Worm (Caenorhabditis elegans) whole organism, L1 larva: Measurements from ENCODE around the gene F31E8.4.

Experiments used
- C04F5.9 ChIP-seq: sonication (generic microtip); optimal IDR thresholded peaks from 2 replicates; lab custom pipeline; 2016; ENCODE audit warnings: missing genetic modification characterization, missing compliant biosample characterization
- blmp-1 ChIP-seq: fragments of 150-350 bp; optimal IDR thresholded peaks from 2 replicates; lab custom pipeline; 2014; ENCODE audit warnings: missing biosample characterization, missing genetic modification characterization
- ceh-63 ChIP-seq: fragments of 200-800 bp; sonication (Bioruptor generic); optimal IDR thresholded peaks from 2 replicates; lab custom pipeline; 2018; ENCODE audit warnings: mild to moderate bottlenecking, missing genetic modification characterization, missing compliant biosample characterization
- ceh-82 ChIP-seq, 3 experiments: fragments of 150-350 bp in 1 of 3; sonication (generic microtip) in 2 of 3; optimal IDR thresholded peaks; 2 replicates each; lab custom pipeline; 2014 to 2017; ENCODE audit warnings: missing biosample characterization in 3 of 3, missing genetic modification characterization in 3 of 3
- ceh-88 ChIP-seq: fragments of 200-800 bp; sonication (Bioruptor generic); IDR thresholded peaks from 2 replicates; pipeline ENCODE4 v1.3.6; 2022; ENCODE audit warnings: missing genetic modification characterization, missing compliant biosample characterization
- ceh-90 ChIP-seq: sonication (generic microtip); optimal IDR thresholded peaks from 2 replicates; lab custom pipeline; 2016; ENCODE audit warnings: missing genetic modification characterization, missing compliant biosample characterization
- ces-1 ChIP-seq: fragments of 150-350 bp; optimal IDR thresholded peaks from 2 replicates; lab custom pipeline; 2014; ENCODE audit warnings: missing biosample characterization, missing genetic modification reagents, missing genetic modification characterization
- dpl-1 ChIP-seq, 3 experiments: fragments of 150-350 bp in 2 of 3; sonication (generic microtip) in 1 of 3; optimal IDR thresholded peaks; 2 replicates each; lab custom pipeline; 2014 to 2017; ENCODE audit warnings: missing biosample characterization in 3 of 3, missing genetic modification characterization in 3 of 3, missing genetic modification reagents in 3 of 3
- dsc-1 ChIP-seq: sonication (generic microtip); optimal IDR thresholded peaks from 2 replicates; lab custom pipeline; 2016; ENCODE audit warnings: mild to moderate bottlenecking, missing genetic modification characterization, missing compliant biosample characterization
- egl-13 ChIP-seq: sonication (generic microtip); optimal IDR thresholded peaks from 2 replicates; lab custom pipeline; 2016; ENCODE audit warnings: missing genotype, missing genetic modification reagents, missing genetic modification characterization, missing compliant biosample characterization
- egl-27 ChIP-seq, 2 experiments: fragments of 150-350 bp in 1 of 2; sonication (generic microtip); optimal IDR thresholded peaks; 3 replicates each; lab custom pipeline; 2017 to 2018; ENCODE audit warnings: missing biosample characterization in 2 of 2, missing genetic modification characterization in 2 of 2, missing genetic modification reagents in 2 of 2
- elt-2 ChIP-seq: sonication (generic microtip); optimal IDR thresholded peaks from 2 replicates; lab custom pipeline; 2016; ENCODE audit warnings: missing genetic modification characterization, mild to moderate bottlenecking, inconsistent platforms, missing compliant biosample characterization, missing genetic modification reagents
- ets-5 ChIP-seq: fragments of 200-800 bp; sonication (Bioruptor generic); IDR thresholded peaks from 2 replicates; pipeline ENCODE4 v1.3.6; 2022; ENCODE audit warnings: missing genetic modification characterization, missing compliant biosample characterization
- fkh-10 ChIP-seq: sonication (generic microtip); optimal IDR thresholded peaks from 2 replicates; lab custom pipeline; 2017; ENCODE audit warnings: missing biosample characterization, missing genetic modification reagents, missing genetic modification characterization
- fkh-4 ChIP-seq: sonication (generic microtip); optimal IDR thresholded peaks from 2 replicates; lab custom pipeline; 2016; ENCODE audit warnings: missing compliant biosample characterization, missing genetic modification characterization, borderline replicate concordance
- grh-1 ChIP-seq: fragments of 200-800 bp; sonication (Bioruptor generic); IDR thresholded peaks from 2 replicates; pipeline ENCODE4 v1.3.6; 2022; ENCODE audit warnings: missing genetic modification reagents, missing genetic modification characterization, missing compliant biosample characterization
- hlh-17 ChIP-seq: fragments of 200-800 bp; sonication (Bioruptor generic); optimal IDR thresholded peaks from 2 replicates; lab custom pipeline; 2018; ENCODE audit warnings: missing genetic modification characterization, mild to moderate bottlenecking, missing compliant biosample characterization, moderate library complexity, borderline replicate concordance
- hlh-4 ChIP-seq: sonication (generic microtip); optimal IDR thresholded peaks from 2 replicates; lab custom pipeline; 2016; ENCODE audit warnings: mild to moderate bottlenecking, missing genetic modification characterization, missing compliant biosample characterization
- irx-1 ChIP-seq: sonication (generic microtip); optimal IDR thresholded peaks from 2 replicates; lab custom pipeline; 2016; ENCODE audit warnings: missing genetic modification characterization, missing compliant biosample characterization
- isw-1 ChIP-seq: fragments of 200-800 bp; sonication (Bioruptor generic); IDR thresholded peaks from 2 replicates; pipeline ENCODE4 v1.3.6; 2022; ENCODE audit warnings: missing genetic modification characterization, missing compliant biosample characterization
- jun-1 ChIP-seq: fragments of 150-350 bp; optimal IDR thresholded peaks from 2 replicates; lab custom pipeline; 2014; ENCODE audit warnings: missing biosample characterization, missing genetic modification reagents, missing genetic modification characterization
- lin-14 ChIP-seq: fragments of 200-800 bp; sonication (Bioruptor generic); optimal IDR thresholded peaks from 2 replicates; lab custom pipeline; 2018; ENCODE audit warnings: mild to moderate bottlenecking, missing genetic modification characterization, moderate library complexity, missing compliant biosample characterization
- lin-15B ChIP-seq: fragments of 150-350 bp; sonication (generic microtip); optimal IDR thresholded peaks from 3 replicates; lab custom pipeline; 2014; ENCODE audit warnings: missing biosample characterization, missing genetic modification characterization
- lin-39 ChIP-seq: fragments of 150-350 bp; optimal IDR thresholded peaks from 2 replicates; lab custom pipeline; 2014; ENCODE audit warnings: missing biosample characterization, missing genetic modification reagents, missing genetic modification characterization
- lir-3 ChIP-seq: sonication (generic microtip); optimal IDR thresholded peaks from 2 replicates; lab custom pipeline; 2016; ENCODE audit warnings: mild to moderate bottlenecking, missing genetic modification characterization, moderate library complexity, missing compliant biosample characterization; ENCODE audit not compliant: poor library complexity
- lsy-2 ChIP-seq, 2 experiments: fragments of 150-350 bp; optimal IDR thresholded peaks; 2 replicates each; lab custom pipeline; 2014; ENCODE audit warnings: missing biosample characterization in 2 of 2, missing genetic modification characterization in 2 of 2
- mab-9 ChIP-seq: fragments of 200-800 bp; sonication (Bioruptor generic); IDR thresholded peaks from 2 replicates; pipeline ENCODE4 v1.3.6; 2022; ENCODE audit warnings: missing genetic modification reagents, missing genetic modification characterization, missing compliant biosample characterization
- mef-2 ChIP-seq: fragments of 150-350 bp; optimal IDR thresholded peaks from 2 replicates; lab custom pipeline; 2014; ENCODE audit warnings: missing biosample characterization, missing genetic modification characterization
- mep-1 ChIP-seq: fragments of 150-350 bp; optimal IDR thresholded peaks from 2 replicates; lab custom pipeline; 2014; ENCODE audit warnings: missing biosample characterization, missing genetic modification characterization
- nhr-20 ChIP-seq: sonication (generic microtip); optimal IDR thresholded peaks from 2 replicates; lab custom pipeline; 2016; ENCODE audit warnings: mild to moderate bottlenecking, missing genetic modification characterization, missing compliant biosample characterization
- nhr-237 ChIP-seq: fragments of 150-350 bp; optimal IDR thresholded peaks from 2 replicates; lab custom pipeline; 2014; ENCODE audit warnings: missing biosample characterization, missing genetic modification characterization
- nhr-28 ChIP-seq: fragments of 150-350 bp; optimal IDR thresholded peaks from 2 replicates; lab custom pipeline; 2014; ENCODE audit warnings: missing biosample characterization, missing genetic modification characterization
- nhr-71 ChIP-seq: sonication (generic microtip); optimal IDR thresholded peaks from 2 replicates; lab custom pipeline; 2016; ENCODE audit warnings: mild to moderate bottlenecking, missing genetic modification characterization, moderate library complexity, missing compliant biosample characterization
- nhr-77 ChIP-seq: fragments of 150-350 bp; optimal IDR thresholded peaks from 2 replicates; lab custom pipeline; 2014; ENCODE audit warnings: missing biosample characterization, missing genetic modification characterization
- nhr-85 ChIP-seq: sonication (generic microtip); peaks from one replicate; lab custom pipeline; 2016; ENCODE audit warnings: missing genetic modification characterization, inconsistent platforms, missing compliant biosample characterization
- nhr-90 ChIP-seq: sonication (generic microtip); optimal IDR thresholded peaks from 2 replicates; lab custom pipeline; 2016; ENCODE audit warnings: mild to moderate bottlenecking, missing genetic modification characterization, missing compliant biosample characterization; ENCODE audit not compliant: poor library complexity
- pag-3 ChIP-seq: sonication (generic microtip); optimal IDR thresholded peaks from 2 replicates; lab custom pipeline; 2017; ENCODE audit warnings: missing genetic modification characterization, mild to moderate bottlenecking, missing compliant biosample characterization, antibody characterized with exemption, borderline replicate concordance; ENCODE audit not compliant: insufficient read depth
- pax-3 ChIP-seq: fragments of 200-800 bp; sonication (Bioruptor generic); optimal IDR thresholded peaks from 2 replicates; lab custom pipeline; 2018; ENCODE audit warnings: mild to moderate bottlenecking, missing genetic modification characterization, moderate library complexity, missing compliant biosample characterization
- rnt-1 ChIP-seq: sonication (generic microtip); optimal IDR thresholded peaks from 2 replicates; lab custom pipeline; 2016; ENCODE audit warnings: mild to moderate bottlenecking, missing genetic modification characterization, moderate library complexity, missing compliant biosample characterization
- skn-1 ChIP-seq: fragments of 150-350 bp; optimal IDR thresholded peaks from 2 replicates; lab custom pipeline; 2014; ENCODE audit warnings: missing biosample characterization, missing genetic modification characterization
- snu-23 ChIP-seq: sonication (generic microtip); optimal IDR thresholded peaks from 2 replicates; lab custom pipeline; 2016; ENCODE audit warnings: missing genetic modification characterization, missing compliant biosample characterization
- sup-37 ChIP-seq: fragments of 200-800 bp; sonication (Bioruptor generic); optimal IDR thresholded peaks from 2 replicates; lab custom pipeline; 2018; ENCODE audit warnings: mild to moderate bottlenecking, missing genetic modification characterization, missing compliant biosample characterization
- tbx-2 ChIP-seq: sonication (generic microtip); optimal IDR thresholded peaks from 2 replicates; lab custom pipeline; 2016; ENCODE audit warnings: missing genetic modification characterization, missing compliant biosample characterization
- unc-30 ChIP-seq: sonication (generic microtip); optimal IDR thresholded peaks from 2 replicates; lab custom pipeline; 2017; ENCODE audit warnings: missing biosample characterization, missing genetic modification characterization
- unc-86 ChIP-seq: sonication (generic microtip); optimal IDR thresholded peaks from 2 replicates; lab custom pipeline; 2016; ENCODE audit warnings: missing genetic modification characterization, missing compliant biosample characterization
- unc-98 ChIP-seq: fragments of 200-800 bp; sonication (Bioruptor generic); IDR thresholded peaks from 2 replicates; pipeline ENCODE4 v1.3.6; 2022; ENCODE audit warnings: missing genetic modification characterization, missing compliant biosample characterization
- vab-15 ChIP-seq: sonication (generic microtip); optimal IDR thresholded peaks from 2 replicates; lab custom pipeline; 2017; ENCODE audit warnings: missing genotype, mild to moderate bottlenecking, missing genetic modification characterization, missing compliant biosample characterization
- zag-1 ChIP-seq: fragments of 150-350 bp; optimal IDR thresholded peaks from 2 replicates; lab custom pipeline; 2014; ENCODE audit warnings: missing biosample characterization, missing genetic modification characterization
- ztf-11 ChIP-seq, 2 experiments: sonication (generic microtip); optimal IDR thresholded peaks; 2 replicates each; lab custom pipeline; 2016 to 2017; ENCODE audit warnings: missing genetic modification characterization in 2 of 2, missing biosample characterization in 1 of 2, missing compliant biosample characterization in 1 of 2
- ztf-4 ChIP-seq: fragments of 150-350 bp; optimal IDR thresholded peaks from 2 replicates; lab custom pipeline; 2014; ENCODE audit warnings: missing biosample characterization, missing genetic modification characterization

Gene F31E8.4

ce11 chrII:6826726-6827125, 26.8 kb upstream of the F31E8.4 start (continued):
- TF ChIP-seq ceh-82 (tag; optimal IDR thresholded peaks at IDR 0.05; lab: Kevin White, UChicago) (peak in 1 of 3 experiments; percentile 22), blmp-1 (tag; lab: Kevin White, UChicago) (peak; percentile 99), rnt-1 (tag; lab: Kevin White, UChicago) (peak; percentile 35)

DNA sequence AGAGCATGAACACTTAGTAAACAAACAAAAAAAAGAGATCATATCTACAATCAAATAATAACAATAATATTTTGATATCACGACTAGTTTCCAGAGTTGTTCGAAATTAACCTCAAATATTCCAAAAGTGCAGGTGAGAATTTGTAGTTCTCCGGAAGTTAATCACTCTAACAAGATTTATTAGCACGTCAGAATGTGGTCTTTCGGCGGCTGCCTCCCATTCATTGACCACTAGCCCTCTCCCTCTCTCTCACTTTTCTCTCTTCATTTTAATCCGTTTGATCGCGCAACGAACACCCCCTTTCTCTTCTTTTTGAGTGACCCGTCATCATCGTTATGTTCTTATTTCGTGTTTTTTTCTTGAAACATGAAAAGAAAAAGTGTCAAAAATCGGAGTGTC, 25.8 kb upstream of the F31E8.4 start:
- TF ChIP-seq nhr-28 (no peak), hlh-17 (no peak), tbx-2 (no peak), zag-1 (tag; lab: Kevin White, UChicago) (no peak), egl-13 (tag; lab: Kevin White, UChicago) (no peak), nhr-237 (tag; lab: Kevin White, UChicago) (no peak), lsy-2 (tag; optimal IDR thresholded peaks at IDR 0.05; lab: Kevin White, UChicago) (peak in 1 of 2 experiments; percentile 9), ceh-63 (GFP tag; lab: Kevin White, UChicago) (no peak), fkh-10 (no peak), irx-1 (tag; lab: Kevin White, UChicago) (peak; percentile 6), jun-1 (tag; lab: Kevin White, UChicago) (no peak), ces-1 (GFP tag; lab: Kevin White, UChicago) (no peak), ztf-11 (tag; optimal IDR thresholded peaks at IDR 0.05; lab: Kevin White, UChicago) (no peak), mep-1 (tag; lab: Kevin White, UChicago) (no peak), ets-5 (GFP tag; lab: Robert Waterston, UW) (no peak), lin-15B (tag; lab: Kevin White, UChicago) (no peak), nhr-77 (no peak), nhr-90 (tag; lab: Kevin White, UChicago) (no peak), lir-3 (no peak), unc-86 (no peak), grh-1 (no peak), egl-27 (tag; optimal IDR thresholded peaks at IDR 0.05; lab: Kevin White, UChicago) (peak in 1 of 2 experiments; percentile 70), C04F5.9 (no peak), blmp-1 (tag; lab: Kevin White, UChicago) (peak; percentile 88), sup-37 (GFP tag; lab: Kevin White, UChicago) (no peak), dpl-1 (GFP tag; optimal IDR thresholded peaks at IDR 0.05; lab: Kevin White, UChicago) (no peak), nhr-71 (tag; lab: Kevin White, UChicago) (peak; percentile 56), snu-23 (peak; percentile 14), unc-30 (no peak), mab-9 (no peak), ztf-4 (no peak), nhr-85 (peak; percentile 89), dsc-1 (tag; lab: Kevin White, UChicago) (peak; percentile 83), ceh-88 (GFP tag; lab: Robert Waterston, UW) (no peak), elt-2 (no peak), pag-3 (tag; lab: Kevin White, UChicago) (no peak), hlh-4 (tag; lab: Kevin White, UChicago) (no peak), nhr-20 (tag; lab: Kevin White, UChicago) (peak; percentile 51), ceh-90 (no peak), isw-1 (GFP tag; lab: Robert Waterston, UW) (no peak), skn-1 (no peak), mef-2 (no peak), rnt-1 (tag; lab: Kevin White, UChicago) (peak; percentile 43), fkh-4 (tag; lab: Kevin White, UChicago) (no peak), unc-98 (no peak), vab-15 (tag; lab: Kevin White, UChicago) (no peak), ceh-82 (tag; optimal IDR thresholded peaks at IDR 0.05; lab: Kevin White, UChicago) (peak in 1 of 3 experiments; percentile 5), pax-3 (tag; lab: Kevin White, UChicago) (no peak), lin-39 (tag; lab: Kevin White, UChicago) (no peak), lin-14 (GFP tag; lab: Kevin White, UChicago) (peak; percentile 77)
